Fruit fly (Drosophila melanogaster): ENCODE data around the gene Mnt.
A peak's percentile ranks its signal among the peaks of the same experiment; 100 is the strongest.

The Mnt gene

DNA sequence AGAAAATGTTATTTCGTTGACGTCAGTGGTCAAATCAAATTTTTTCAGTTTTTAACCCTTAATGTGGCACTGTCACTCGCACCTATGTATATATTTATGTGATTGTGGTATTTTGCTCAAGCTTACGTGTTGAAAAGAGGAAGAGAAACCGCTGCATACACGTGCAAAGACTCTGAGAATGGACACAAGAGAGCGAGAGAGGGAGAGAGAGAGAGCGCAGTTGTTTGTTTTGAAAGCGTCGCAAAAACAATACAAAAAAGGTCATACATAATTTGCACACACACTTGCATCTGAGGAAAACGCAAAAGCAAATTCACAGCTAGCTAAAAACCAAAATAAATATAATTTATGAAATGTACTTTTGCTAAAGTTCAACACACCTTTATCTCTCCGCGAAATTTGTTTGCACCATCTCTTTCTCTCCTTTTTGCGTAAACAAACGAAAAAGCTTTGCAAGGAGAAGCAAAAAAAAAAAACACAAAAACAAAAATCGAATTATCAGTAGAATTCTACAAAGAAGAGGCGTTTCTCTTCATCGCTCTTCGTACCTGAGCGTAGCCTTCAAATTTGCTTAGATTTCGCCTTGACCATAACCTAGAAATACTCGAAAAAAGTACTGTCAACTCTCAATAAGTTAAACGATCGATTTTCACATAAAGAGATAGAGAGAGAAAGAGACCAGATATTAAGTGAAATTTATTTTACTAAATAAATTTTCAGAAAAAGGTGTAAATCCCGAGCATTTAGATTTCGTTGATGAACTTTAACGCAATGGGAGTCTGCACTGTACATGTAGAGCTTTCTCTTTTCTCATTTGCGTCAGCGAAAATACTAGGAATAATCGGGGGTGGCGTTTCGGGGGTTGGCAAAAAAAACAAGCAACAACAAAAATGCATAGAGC lies 744 bp downstream of the Mnt start (continued):
- TF ChIP-seq CG2712 (tag; optimal IDR thresholded peaks at IDR 0.05): no peak
- no peak for TF ChIP-seq lov (optimal IDR thresholded peaks at IDR 0.05)
- TF ChIP-seq lov (GFP tag; IDR thresholded peaks at IDR 0.05): 0 out of 3 replicates have a peak, but pooled peaks have one; percentile 22
- peak; percentile 25 for TF ChIP-seq dmrt99B (tag; optimal IDR thresholded peaks at IDR 0.05)
- no peak for TF ChIP-seq Abd-B (GFP tag; optimal IDR thresholded peaks at IDR 0.05)
- TF ChIP-seq Pdp1 (GFP tag; optimal IDR thresholded peaks at IDR 0.05): peak; percentile 8 to 50
- peak; percentile 69 for TF ChIP-seq yki (optimal IDR thresholded peaks at IDR 0.05)
- TF ChIP-seq nerfin-2 (GFP tag; IDR thresholded peaks at IDR 0.05; ENCODE audit: partially characterized antibody): no peak
- TF ChIP-seq CG5953 (GFP tag; IDR thresholded peaks at IDR 0.05): no peak
- no peak for TF ChIP-seq Hr3 (GFP tag; optimal IDR thresholded peaks at IDR 0.05)
- TF ChIP-seq sna (GFP tag; IDR thresholded peaks at IDR 0.05; ENCODE audit: partially characterized antibody): no peak
- TF ChIP-seq CG12659 (GFP tag; optimal IDR thresholded peaks at IDR 0.05): no peak
- TF ChIP-seq CG10959 (GFP tag; IDR thresholded peaks at IDR 0.05): 0 out of 2 replicates have a peak, but pooled peaks have one; percentile 18
- peak; percentile 20 for TF ChIP-seq D19B (GFP tag; optimal IDR thresholded peaks at IDR 0.05)
- TF ChIP-seq CG4820 (GFP tag; optimal IDR thresholded peaks at IDR 0.05): no peak
- TF ChIP-seq gcm2 (GFP tag; optimal IDR thresholded peaks at IDR 0.05): no peak
- no peak for TF ChIP-seq CG7271 (tag; optimal IDR thresholded peaks at IDR 0.05)
- TF ChIP-seq lilli (GFP tag; optimal IDR thresholded peaks at IDR 0.05): peak; percentile 75
- peak; percentile 2 for TF ChIP-seq fd96Cb (tag; optimal IDR thresholded peaks at IDR 0.05)
- TF ChIP-seq lmd (GFP tag; IDR thresholded peaks at IDR 0.05): peak; percentile 71
- TF ChIP-seq tna (GFP tag; IDR thresholded peaks at IDR 0.05; ENCODE audit: partially characterized antibody): no peak
- TF ChIP-seq Hmr (GFP tag; optimal IDR thresholded peaks at IDR 0.05): peak; percentile 65
- no peak for TF ChIP-seq pan (optimal IDR thresholded peaks at IDR 0.05)
- TF ChIP-seq pan (GFP tag; optimal IDR thresholded peaks at IDR 0.05 in 1 of 2, IDR thresholded peaks at IDR 0.05 in 1 of 2): peak in 1 of 2 experiments; percentile 74
- no peak for TF ChIP-seq sr (GFP tag; IDR thresholded peaks at IDR 0.05)
- peak; percentile 55; the same call in 2 of the 3 replicates for TF ChIP-seq CG6175 (GFP tag; IDR thresholded peaks at IDR 0.05)
- TF ChIP-seq CG31224 (GFP tag; IDR thresholded peaks at IDR 0.05): peak; percentile 59
- TF ChIP-seq lab (GFP tag; optimal IDR thresholded peaks at IDR 0.05): peak; percentile 80
- TF ChIP-seq Atf6 (GFP tag; IDR thresholded peaks at IDR 0.05): peak; percentile 75
- peak; percentile 6 for TF ChIP-seq caup (GFP tag; optimal IDR thresholded peaks at IDR 0.05; ENCODE audit: severe bottlenecking)
- peak; percentile 36 for TF ChIP-seq CG12155 (GFP tag; optimal IDR thresholded peaks at IDR 0.05)
- TF ChIP-seq Lim3 (GFP tag; IDR thresholded peaks at IDR 0.05): 0 out of 2 replicates have a peak, but pooled peaks have one; percentile 21
- peak; percentile 37 for TF ChIP-seq Rx (GFP tag; IDR thresholded peaks at IDR 0.05)
- peak; percentile 63 for TF ChIP-seq dysf (GFP tag; IDR thresholded peaks at IDR 0.05)
- TF ChIP-seq CG16863 (GFP tag; optimal IDR thresholded peaks at IDR 0.05): peak; percentile 3
- peak; percentile 80 for TF ChIP-seq Ets65A (GFP tag)
- peak; percentile 47 for TF ChIP-seq CG9817 (tag; optimal IDR thresholded peaks at IDR 0.05)
- TF ChIP-seq bsh (GFP tag; optimal IDR thresholded peaks at IDR 0.05): peak in 1 of 2 experiments; percentile 20
- peak; percentile 4 for TF ChIP-seq Side (GFP tag; optimal IDR thresholded peaks at IDR 0.05)
- peak; percentile 39 for TF ChIP-seq Hmx (GFP tag; optimal IDR thresholded peaks at IDR 0.05)
- peak; percentile 53 for TF ChIP-seq sob (GFP tag; IDR thresholded peaks at IDR 0.05)
- TF ChIP-seq CG3065 (GFP tag; optimal IDR thresholded peaks at IDR 0.05): no peak
- peak; percentile 55 for TF ChIP-seq fu2 (GFP tag; optimal IDR thresholded peaks at IDR 0.05)
- 0 out of 2 replicates have a peak, but pooled peaks have one; percentile 7 for TF ChIP-seq bowl (GFP tag; IDR thresholded peaks at IDR 0.05)
- TF ChIP-seq CG13424 (tag; optimal IDR thresholded peaks at IDR 0.05): peak; percentile 9
- peak; percentile 45 for TF ChIP-seq CHES-1-like (GFP tag; optimal IDR thresholded peaks at IDR 0.05)
- TF ChIP-seq CG11247 (GFP tag; IDR thresholded peaks at IDR 0.05): peak; percentile 50
- TF ChIP-seq CG9609 (GFP tag; optimal IDR thresholded peaks at IDR 0.05): peak; percentile 14
- TF ChIP-seq CG9437 (GFP tag; optimal IDR thresholded peaks at IDR 0.05): peak; percentile 53
